Worm (Caenorhabditis elegans): ENCODE measurements around the gene K10H10.6.

ce11 chrII:14548691-14549090, 45.6 kb downstream of the K10H10.6 start, which contains the start of gene gcy-29:
- no peak for TF ChIP-seq him-1 (tag; optimal IDR thresholded peaks at IDR 0.05)
- no peak for TF ChIP-seq dao-5 (tag; optimal IDR thresholded peaks at IDR 0.05)
- TF ChIP-seq W03F9.2 (tag; optimal IDR thresholded peaks at IDR 0.05): no peak
